Worm (Caenorhabditis elegans): ENCODE measurements around the gene lec-6.
A peak's percentile ranks its signal among the peaks of the same experiment; 100 is the strongest.

DNA sequence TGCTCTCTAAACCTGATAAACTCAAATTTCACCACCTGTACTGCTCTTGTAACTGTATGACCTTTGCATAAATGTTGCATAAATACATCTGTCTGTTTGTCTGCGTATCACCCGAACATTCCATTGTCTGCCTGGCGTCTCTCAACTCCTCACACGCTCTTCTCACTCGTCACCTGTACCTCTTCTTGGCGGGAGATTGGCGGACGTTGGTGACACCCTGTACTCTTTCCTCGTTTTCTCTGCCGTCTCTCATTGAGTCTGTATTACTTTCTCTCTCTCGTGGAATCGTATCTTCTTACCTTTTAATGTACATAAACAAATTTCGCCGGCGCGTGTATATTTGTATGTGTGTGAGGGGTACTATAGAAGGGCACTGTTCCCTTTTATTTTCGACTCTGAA is 41.3 kb downstream of the lec-6 start:
- TF ChIP-seq ets-7 (tag; optimal IDR thresholded peaks at IDR 0.05): no peak
- no peak for TF ChIP-seq ama-1 (optimal IDR thresholded peaks at IDR 0.05)
- TF ChIP-seq tbx-11 (GFP tag; IDR thresholded peaks at IDR 0.05): no peak
- TF ChIP-seq hmbx-1 (tag; optimal IDR thresholded peaks at IDR 0.05): no peak
- TF ChIP-seq flt-1 (GFP tag; IDR thresholded peaks at IDR 0.05): no peak
- TF ChIP-seq ceh-13 (GFP tag; optimal IDR thresholded peaks at IDR 0.05): no peak
- no peak for TF ChIP-seq ceh-36 (tag; optimal IDR thresholded peaks at IDR 0.05)
- no peak for TF ChIP-seq scrt-1 (GFP tag; IDR thresholded peaks at IDR 0.05)
- no peak for TF ChIP-seq tra-4 (tag; optimal IDR thresholded peaks at IDR 0.05)
- no peak for TF ChIP-seq F13C5.2 (tag; optimal IDR thresholded peaks at IDR 0.05)
- no peak for TF ChIP-seq sea-1 (GFP tag; conservative IDR thresholded peaks at IDR 0.05)
- TF ChIP-seq B0310.2 (tag; optimal IDR thresholded peaks at IDR 0.05): no peak
- no peak for TF ChIP-seq pes-1 (GFP tag; IDR thresholded peaks at IDR 0.05)
- TF ChIP-seq hmg-4 (GFP tag; optimal IDR thresholded peaks at IDR 0.05): peak; percentile 14

All from whole organism, early embryonic.